Fruit fly (Drosophila melanogaster): ENCODE measurements around the gene Remo.

The Remo gene

DNA sequence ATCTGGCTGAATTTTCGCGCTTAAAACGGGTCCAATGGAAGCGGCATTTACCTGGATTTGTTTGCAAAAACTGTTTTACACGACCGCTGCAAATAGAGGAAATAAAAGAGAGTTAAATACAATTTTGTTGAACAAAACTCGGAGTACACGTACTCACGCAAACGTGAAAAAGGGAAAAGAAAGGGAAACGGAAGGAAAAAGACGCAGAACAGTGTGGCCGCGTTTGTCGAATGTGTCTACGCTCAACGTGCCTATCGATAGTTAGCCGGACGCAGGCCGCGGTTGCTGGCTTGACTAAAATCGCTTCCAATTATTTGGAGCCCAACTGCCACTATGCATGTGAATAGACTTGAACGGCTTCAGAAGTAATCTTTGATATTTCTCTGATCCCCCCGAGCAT lies 49.6 kb downstream of the Remo start, which contains the start of gene RpS15Aa (continued):
- peak; percentile 69 for TF ChIP-seq Atf6 (GFP tag; IDR thresholded peaks at IDR 0.05)
- TF ChIP-seq Scr (GFP tag; IDR thresholded peaks at IDR 0.05; ENCODE audit: partially characterized antibody): peak; percentile 29
- peak; percentile 82 for TF ChIP-seq YL-1 (GFP tag; optimal IDR thresholded peaks at IDR 0.05)
- TF ChIP-seq CG13624 (GFP tag; optimal IDR thresholded peaks at IDR 0.05): peak; percentile 70
- TF ChIP-seq Hand (GFP tag; optimal IDR thresholded peaks at IDR 0.05): peak; percentile 54
- peak; percentile 37 for TF ChIP-seq ERR (GFP tag; optimal IDR thresholded peaks at IDR 0.05)
- TF ChIP-seq CG8478 (optimal IDR thresholded peaks at IDR 0.05): no peak
- peak; percentile 44 for TF ChIP-seq dmrt99B (tag; optimal IDR thresholded peaks at IDR 0.05)
- TF ChIP-seq Sox102F (GFP tag; optimal IDR thresholded peaks at IDR 0.05): no peak
- peak; percentile 49 for TF ChIP-seq CG18262 (tag; optimal IDR thresholded peaks at IDR 0.05)
- TF ChIP-seq Ravus (GFP tag; IDR thresholded peaks at IDR 0.05): no peak; the same call in 1 of the 2 replicates
- peak; percentile 85 for TF ChIP-seq Mes4 (GFP tag; optimal IDR thresholded peaks at IDR 0.05)
- TF ChIP-seq CG2129 (GFP tag; IDR thresholded peaks at IDR 0.05; ENCODE audit: partially characterized antibody): 0 out of 2 replicates have a peak, but pooled peaks have one; percentile 18
- peak; percentile 68 for TF ChIP-seq CG2712 (tag; optimal IDR thresholded peaks at IDR 0.05)
- peak; percentile 43 for TF ChIP-seq CG9437 (GFP tag; optimal IDR thresholded peaks at IDR 0.05)
- peak; percentile 75 for TF ChIP-seq CG7271 (tag; optimal IDR thresholded peaks at IDR 0.05)
- TF ChIP-seq CG4282 (GFP tag; optimal IDR thresholded peaks at IDR 0.05): no peak
- TF ChIP-seq CG2875 (GFP tag; optimal IDR thresholded peaks at IDR 0.05): peak; percentile 63
- peak; percentile 47; the same call in 1 of the 2 replicates for TF ChIP-seq gsb (GFP tag; IDR thresholded peaks at IDR 0.05)
- TF ChIP-seq D19B (GFP tag; optimal IDR thresholded peaks at IDR 0.05): peak; percentile 55
- TF ChIP-seq BtbVII (GFP tag; optimal IDR thresholded peaks at IDR 0.05): peak; percentile 69
- no peak for TF ChIP-seq Stat92E (GFP tag; optimal IDR thresholded peaks at IDR 0.05)
- TF ChIP-seq dmrt11E (tag; optimal IDR thresholded peaks at IDR 0.05): peak; percentile 41
- TF ChIP-seq ken (GFP tag; IDR thresholded peaks at IDR 0.05): peak; percentile 86
- TF ChIP-seq Tbp (GFP tag; optimal IDR thresholded peaks at IDR 0.05): peak; percentile 3
- peak; percentile 73 for TF ChIP-seq dm (GFP tag; optimal IDR thresholded peaks at IDR 0.05)
- TF ChIP-seq CG7745 (tag; optimal IDR thresholded peaks at IDR 0.05): no peak
- peak; percentile 76; the same call in 2 of the 3 replicates for TF ChIP-seq Mrtf (GFP tag; IDR thresholded peaks at IDR 0.05)
- peak; percentile 23; the same call in 1 of the 2 replicates for TF ChIP-seq tna (GFP tag; IDR thresholded peaks at IDR 0.05; ENCODE audit: partially characterized antibody)
- TF ChIP-seq Optix (GFP tag; IDR thresholded peaks at IDR 0.05): peak; percentile 69
- peak; percentile 44 for TF ChIP-seq CG6654 (GFP tag; optimal IDR thresholded peaks at IDR 0.05)
- TF ChIP-seq HHEX (GFP tag; optimal IDR thresholded peaks at IDR 0.05): peak; percentile 87
- TF ChIP-seq bowl (GFP tag; IDR thresholded peaks at IDR 0.05): 0 out of 2 replicates have a peak, but pooled peaks have one; percentile 44
- peak; percentile 47 for TF ChIP-seq gsb-n (tag; optimal IDR thresholded peaks at IDR 0.05)
- peak; percentile 74 for TF ChIP-seq Camta (GFP tag; optimal IDR thresholded peaks at IDR 0.05)
- no peak for TF ChIP-seq eve (GFP tag; optimal IDR thresholded peaks at IDR 0.05)
- TF ChIP-seq CG33213 (GFP tag; optimal IDR thresholded peaks at IDR 0.05): peak; percentile 90
- peak; percentile 83 for TF ChIP-seq sr (GFP tag; IDR thresholded peaks at IDR 0.05)
- peak; percentile 76 for TF ChIP-seq ap (GFP tag; IDR thresholded peaks at IDR 0.05)
- peak; percentile 90 for TF ChIP-seq Dref (GFP tag; IDR thresholded peaks at IDR 0.05)
- TF ChIP-seq CG6791 (GFP tag; IDR thresholded peaks at IDR 0.05; ENCODE audit: partially characterized antibody): peak; percentile 73
- TF ChIP-seq CG12219 (GFP tag; optimal IDR thresholded peaks at IDR 0.05): peak; percentile 66
- TF ChIP-seq fu2 (GFP tag; optimal IDR thresholded peaks at IDR 0.05): peak; percentile 44
- TF ChIP-seq TFAM (GFP tag; optimal IDR thresholded peaks at IDR 0.05): peak; percentile 10
- TF ChIP-seq Dfd (GFP tag; optimal IDR thresholded peaks at IDR 0.05): no peak
- peak; percentile 40 for TF ChIP-seq CG13287 (GFP tag; IDR thresholded peaks at IDR 0.05; ENCODE audit: partially characterized antibody)
- TF ChIP-seq HLHmδ (GFP tag; optimal IDR thresholded peaks at IDR 0.05): peak; percentile 96
- 0 out of 2 replicates have a peak, but pooled peaks have one; percentile 44 for TF ChIP-seq toy (GFP tag; IDR thresholded peaks at IDR 0.05)
- TF ChIP-seq aop (GFP tag; IDR thresholded peaks at IDR 0.05): 0 out of 2 replicates have a peak, but pooled peaks have one; percentile 36
- peak; percentile 85 for TF ChIP-seq CG1603 (tag; optimal IDR thresholded peaks at IDR 0.05)
